Fruit fly (Drosophila melanogaster) whole organism, embryonic: Measurements from ENCODE around the gene Uggt.

Source experiments
- CG18599 ChIP-seq: fragments of 200-800 bp; sonication (Bioruptor generic); optimal IDR thresholded peaks from 3 replicates; lab custom pipeline; 2017; ENCODE audit warnings: missing biosample characterization, missing genetic modification characterization, mild to moderate bottlenecking, moderate library complexity, missing genetic modification reagents
- Sox102F ChIP-seq: fragments of 200-800 bp; sonication (Bioruptor generic); optimal IDR thresholded peaks from 2 replicates; lab custom pipeline; 2018; ENCODE audit warnings: missing biosample characterization, mild to moderate bottlenecking, missing genetic modification characterization, moderate library complexity
- ssp ChIP-seq: fragments of 200-800 bp; sonication (Bioruptor generic); IDR thresholded peaks from 2 replicates; pipeline ENCODE4 v1.3.6; 2022; ENCODE audit warnings: missing biosample characterization, missing genetic modification characterization

- TF ChIP-seq Sox102F (GFP tag; lab: Kevin White, UChicago) (no peak), CG18599 (no peak), ssp (GFP tag; lab: Robert Waterston, UW) (no peak)
Observed at dm6 chr3L:18834924-18835323, 37.6 kb upstream of the Uggt start.
